Worm (Caenorhabditis elegans): Measurements from ENCODE around the gene hipr-1.
A peak's percentile ranks its signal among the peaks of the same experiment; 100 is the strongest.

Gene hipr-1

ce11 chrIII:8719769-8720252 lies at the start of gene hipr-1:
Gene hipr-1, plus strand, starts transcription at chrIII:8720202.
- no peak for TF ChIP-seq T22C8.4 (GFP tag; IDR thresholded peaks at IDR 0.05)
- no peak for TF ChIP-seq ztf-23 (GFP tag; IDR thresholded peaks at IDR 0.05)
- TF ChIP-seq cog-1 (tag; optimal IDR thresholded peaks at IDR 0.05) = no peak
- no peak for TF ChIP-seq flt-1 (GFP tag; IDR thresholded peaks at IDR 0.05)
- no peak for TF ChIP-seq klf-2 (GFP tag; conservative IDR thresholded peaks at IDR 0.05)
- no peak for TF ChIP-seq tab-1 (GFP tag; IDR thresholded peaks at IDR 0.05)
- no peak for TF ChIP-seq ztf-29 (GFP tag; IDR thresholded peaks at IDR 0.05)
- TF ChIP-seq ref-1 (GFP tag; conservative IDR thresholded peaks at IDR 0.05) = no peak
- TF ChIP-seq med-1 (GFP tag; optimal IDR thresholded peaks at IDR 0.05; ENCODE audit: insufficient read depth) = no peak

ce11 chrIII:8674980-8675485 lies 45.0 kb upstream of the hipr-1 start, which contains the start of gene pgl-2:
Gene pgl-2, minus strand, starts transcription at chrIII:8675435.
- TF ChIP-seq flt-1 (GFP tag; IDR thresholded peaks at IDR 0.05) (no peak), ztf-29 (GFP tag; IDR thresholded peaks at IDR 0.05) (no peak), tab-1 (GFP tag; IDR thresholded peaks at IDR 0.05) (no peak), ztf-23 (GFP tag; IDR thresholded peaks at IDR 0.05) (no peak), klf-2 (GFP tag; conservative IDR thresholded peaks at IDR 0.05) (no peak)

ce11 chrIII:8678371-8678770 lies 41.6 kb upstream of the hipr-1 start:
- peak; percentile 99 for TF ChIP-seq ztf-29 (GFP tag; IDR thresholded peaks at IDR 0.05)
- peak; percentile 97 for TF ChIP-seq ztf-23 (GFP tag; IDR thresholded peaks at IDR 0.05)
- peak; percentile 95 for TF ChIP-seq ref-1 (GFP tag; conservative IDR thresholded peaks at IDR 0.05)
- TF ChIP-seq cog-1 (tag; optimal IDR thresholded peaks at IDR 0.05) = peak; percentile 92
- peak; percentile 84 for TF ChIP-seq med-1 (GFP tag; optimal IDR thresholded peaks at IDR 0.05; ENCODE audit: insufficient read depth)
- peak; percentile 99 for TF ChIP-seq tab-1 (GFP tag; IDR thresholded peaks at IDR 0.05)
- peak; percentile 96 for TF ChIP-seq T22C8.4 (GFP tag; IDR thresholded peaks at IDR 0.05)
- TF ChIP-seq klf-2 (GFP tag; conservative IDR thresholded peaks at IDR 0.05) = peak; percentile 98
- TF ChIP-seq flt-1 (GFP tag; IDR thresholded peaks at IDR 0.05) = peak; percentile 99

ce11 chrIII:8683679-8684263 lies 36.2 kb upstream of the hipr-1 start, which contains the start of gene fli-1:
Gene fli-1, minus strand, starts transcription at chrIII:8683736.
- no peak for TF ChIP-seq cog-1 (tag; optimal IDR thresholded peaks at IDR 0.05)
- no peak for TF ChIP-seq T22C8.4 (GFP tag; IDR thresholded peaks at IDR 0.05)
- TF ChIP-seq tab-1 (GFP tag; IDR thresholded peaks at IDR 0.05) = no peak
- no peak for TF ChIP-seq ztf-23 (GFP tag; IDR thresholded peaks at IDR 0.05)
- no peak for TF ChIP-seq klf-2 (GFP tag; conservative IDR thresholded peaks at IDR 0.05)
- no peak for TF ChIP-seq flt-1 (GFP tag; IDR thresholded peaks at IDR 0.05)
- TF ChIP-seq ref-1 (GFP tag; conservative IDR thresholded peaks at IDR 0.05) = no peak
- no peak for TF ChIP-seq ztf-29 (GFP tag; IDR thresholded peaks at IDR 0.05)
- TF ChIP-seq med-1 (GFP tag; optimal IDR thresholded peaks at IDR 0.05; ENCODE audit: insufficient read depth) = no peak

ce11 chrIII:8684421-8684820 lies 35.6 kb upstream of the hipr-1 start, which contains the start of gene anmt-1:
Gene anmt-1, plus strand, starts transcription at chrIII:8684808.
- TF ChIP-seq ztf-29 (GFP tag; IDR thresholded peaks at IDR 0.05) (no peak), T22C8.4 (GFP tag; IDR thresholded peaks at IDR 0.05) (no peak), ref-1 (GFP tag; conservative IDR thresholded peaks at IDR 0.05) (no peak), tab-1 (GFP tag; IDR thresholded peaks at IDR 0.05) (no peak), cog-1 (tag; optimal IDR thresholded peaks at IDR 0.05) (no peak), med-1 (GFP tag; optimal IDR thresholded peaks at IDR 0.05; ENCODE audit: insufficient read depth) (no peak), flt-1 (GFP tag; IDR thresholded peaks at IDR 0.05) (no peak), klf-2 (GFP tag; conservative IDR thresholded peaks at IDR 0.05) (no peak), ztf-23 (GFP tag; IDR thresholded peaks at IDR 0.05) (no peak)

ce11 chrIII:8685590-8686240 lies 34.3 kb upstream of the hipr-1 start:
- no peak for TF ChIP-seq ztf-29 (GFP tag; IDR thresholded peaks at IDR 0.05)

ce11 chrIII:8688438-8688946 lies 31.5 kb upstream of the hipr-1 start, which contains the start of gene hadb-1:
Gene hadb-1, minus strand, starts transcription at chrIII:8688488.
- no peak for TF ChIP-seq ztf-29 (GFP tag; IDR thresholded peaks at IDR 0.05)
- no peak for TF ChIP-seq flt-1 (GFP tag; IDR thresholded peaks at IDR 0.05)
- no peak for TF ChIP-seq med-1 (GFP tag; optimal IDR thresholded peaks at IDR 0.05; ENCODE audit: insufficient read depth)
- TF ChIP-seq cog-1 (tag; optimal IDR thresholded peaks at IDR 0.05) = no peak
- no peak for TF ChIP-seq klf-2 (GFP tag; conservative IDR thresholded peaks at IDR 0.05)

- TF ChIP-seq ztf-23 (GFP tag; IDR thresholded peaks at IDR 0.05) (no peak), ref-1 (GFP tag; conservative IDR thresholded peaks at IDR 0.05) (no peak), klf-2 (GFP tag; conservative IDR thresholded peaks at IDR 0.05) (no peak)
Measured at ce11 chrIII:8689143-8689542, 30.9 kb upstream of the hipr-1 start.

ce11 chrIII:8689655-8690054 lies 30.3 kb upstream of the hipr-1 start, which contains the start of gene B0303.4:
Gene B0303.4, plus strand, starts transcription at chrIII:8689850.
- TF ChIP-seq cog-1 (tag; optimal IDR thresholded peaks at IDR 0.05) = no peak
- TF ChIP-seq T22C8.4 (GFP tag; IDR thresholded peaks at IDR 0.05) = peak; percentile 67
- no peak for TF ChIP-seq med-1 (GFP tag; optimal IDR thresholded peaks at IDR 0.05; ENCODE audit: insufficient read depth)
- TF ChIP-seq flt-1 (GFP tag; IDR thresholded peaks at IDR 0.05) = no peak
- no peak for TF ChIP-seq klf-2 (GFP tag; conservative IDR thresholded peaks at IDR 0.05)
- TF ChIP-seq tab-1 (GFP tag; IDR thresholded peaks at IDR 0.05) = no peak
- TF ChIP-seq ref-1 (GFP tag; conservative IDR thresholded peaks at IDR 0.05) = no peak
- no peak for TF ChIP-seq ztf-23 (GFP tag; IDR thresholded peaks at IDR 0.05)

- TF ChIP-seq med-1 (GFP tag; optimal IDR thresholded peaks at IDR 0.05; ENCODE audit: insufficient read depth) (no peak), ztf-23 (GFP tag; IDR thresholded peaks at IDR 0.05) (no peak), klf-2 (GFP tag; conservative IDR thresholded peaks at IDR 0.05) (no peak), ztf-29 (GFP tag; IDR thresholded peaks at IDR 0.05) (no peak), cog-1 (tag; optimal IDR thresholded peaks at IDR 0.05) (no peak), T22C8.4 (GFP tag; IDR thresholded peaks at IDR 0.05) (no peak), ref-1 (GFP tag; conservative IDR thresholded peaks at IDR 0.05) (no peak), flt-1 (GFP tag; IDR thresholded peaks at IDR 0.05) (no peak), tab-1 (GFP tag; IDR thresholded peaks at IDR 0.05) (no peak)
Measured at ce11 chrIII:8693322-8693721, 26.7 kb upstream of the hipr-1 start, which contains the start of gene B0303.7. Gene B0303.7, plus strand, starts transcription at chrIII:8693622.
